Worm (Caenorhabditis elegans): ENCODE results near the gene msrp-3.
"Not testable (repeated sequence)": the region's sequence is repeated elsewhere in the genome, so short reads cannot be mapped to it uniquely, and the experiment has no call there.

Gene msrp-3

ce11 chrII:825521-825920 lies 10.9 kb upstream of the msrp-3 start, which contains the start of gene F28A10.1:
Gene F28A10.1, plus strand, starts transcription at chrII:825821.
- TF ChIP-seq ets-7 (tag; optimal IDR thresholded peaks at IDR 0.05) (no peak), scrt-1 (GFP tag; IDR thresholded peaks at IDR 0.05) (no peak), ama-1 (optimal IDR thresholded peaks at IDR 0.05) (no peak), sea-1 (GFP tag; conservative IDR thresholded peaks at IDR 0.05) (no peak), hnd-1 (tag; optimal IDR thresholded peaks at IDR 0.05) (no peak), B0310.2 (tag; optimal IDR thresholded peaks at IDR 0.05) (no peak), pes-1 (GFP tag; IDR thresholded peaks at IDR 0.05) (no peak), tbx-11 (GFP tag; IDR thresholded peaks at IDR 0.05) (no peak), aly-1 (tag; optimal IDR thresholded peaks at IDR 0.05) (no peak), tra-4 (tag; optimal IDR thresholded peaks at IDR 0.05) (no peak), hmg-4 (GFP tag; optimal IDR thresholded peaks at IDR 0.05) (no peak), ceh-36 (tag; optimal IDR thresholded peaks at IDR 0.05) (no peak), flt-1 (GFP tag; IDR thresholded peaks at IDR 0.05) (no peak), hmbx-1 (tag; optimal IDR thresholded peaks at IDR 0.05) (no peak), tbx-37 (GFP tag; conservative IDR thresholded peaks at IDR 0.05) (no peak), F13C5.2 (tag; optimal IDR thresholded peaks at IDR 0.05) (no peak)

ce11 chrII:823529-823928 lies 8.9 kb upstream of the msrp-3 start, which contains the start of gene F46F5.10:
Gene F46F5.10, plus strand, starts transcription at chrII:823829.
- TF ChIP-seq hmg-4 (GFP tag; optimal IDR thresholded peaks at IDR 0.05) (no peak), hnd-1 (tag; optimal IDR thresholded peaks at IDR 0.05) (no peak), aly-1 (tag; optimal IDR thresholded peaks at IDR 0.05) (no peak), tbx-11 (GFP tag; IDR thresholded peaks at IDR 0.05) (no peak), flt-1 (GFP tag; IDR thresholded peaks at IDR 0.05) (no peak), tra-4 (tag; optimal IDR thresholded peaks at IDR 0.05) (no peak), B0310.2 (tag; optimal IDR thresholded peaks at IDR 0.05) (no peak), pes-1 (GFP tag; IDR thresholded peaks at IDR 0.05) (no peak), sea-1 (GFP tag; conservative IDR thresholded peaks at IDR 0.05) (no peak), ets-7 (tag; optimal IDR thresholded peaks at IDR 0.05) (no peak), ceh-13 (GFP tag; optimal IDR thresholded peaks at IDR 0.05) (no peak), F13C5.2 (tag; optimal IDR thresholded peaks at IDR 0.05) (no peak), tbx-37 (GFP tag; conservative IDR thresholded peaks at IDR 0.05) (no peak), ceh-36 (tag; optimal IDR thresholded peaks at IDR 0.05) (no peak), hmbx-1 (tag; optimal IDR thresholded peaks at IDR 0.05) (no peak), scrt-1 (GFP tag; IDR thresholded peaks at IDR 0.05) (no peak), ama-1 (optimal IDR thresholded peaks at IDR 0.05) (no peak)

DNA sequence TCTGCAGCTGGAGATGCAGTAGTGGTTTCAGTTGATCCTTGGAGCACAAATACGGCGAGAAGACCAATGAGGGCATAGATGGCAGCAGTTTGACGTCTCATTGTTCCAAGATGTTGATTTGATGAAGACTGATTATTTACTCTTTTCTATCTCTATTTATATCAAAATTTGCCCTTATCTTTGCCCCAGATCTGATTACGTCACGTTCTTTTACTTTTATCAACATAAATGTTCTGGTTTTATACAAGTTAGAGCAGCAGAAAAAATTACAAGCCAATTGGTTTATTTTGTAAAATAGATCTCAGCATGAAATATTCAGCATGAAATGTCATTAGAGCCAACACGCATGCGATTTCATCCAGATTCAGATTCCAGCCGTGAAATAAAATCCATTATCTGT lies 8.1 kb upstream of the msrp-3 start, which contains the start of gene msrp-4:
Gene msrp-4 (minus strand): TSS at position 101 of the 400 bp plus-strand sequence.
- not testable (repeated sequence) for TF ChIP-seq ceh-36 (tag; optimal IDR thresholded peaks at IDR 0.05); ama-1 (optimal IDR thresholded peaks at IDR 0.05); ets-7 (tag; optimal IDR thresholded peaks at IDR 0.05)

- TF ChIP-seq B0310.2 (tag; optimal IDR thresholded peaks at IDR 0.05) (no peak), scrt-1 (GFP tag; IDR thresholded peaks at IDR 0.05) (no peak), tbx-37 (GFP tag; conservative IDR thresholded peaks at IDR 0.05) (no peak), pes-1 (GFP tag; IDR thresholded peaks at IDR 0.05) (no peak), ceh-36 (tag; optimal IDR thresholded peaks at IDR 0.05) (no peak), tra-4 (tag; optimal IDR thresholded peaks at IDR 0.05) (no peak), hnd-1 (tag; optimal IDR thresholded peaks at IDR 0.05) (no peak), F13C5.2 (tag; optimal IDR thresholded peaks at IDR 0.05) (no peak), ceh-13 (GFP tag; optimal IDR thresholded peaks at IDR 0.05) (no peak), aly-1 (tag; optimal IDR thresholded peaks at IDR 0.05) (no peak), hmg-4 (GFP tag; optimal IDR thresholded peaks at IDR 0.05) (no peak), ama-1 (optimal IDR thresholded peaks at IDR 0.05) (no peak)
Observed at ce11 chrII:821514-821913, 6.9 kb upstream of the msrp-3 start, which contains the start of gene F46F5.8. Gene F46F5.8, minus strand, starts transcription at chrII:821614.

DNA sequence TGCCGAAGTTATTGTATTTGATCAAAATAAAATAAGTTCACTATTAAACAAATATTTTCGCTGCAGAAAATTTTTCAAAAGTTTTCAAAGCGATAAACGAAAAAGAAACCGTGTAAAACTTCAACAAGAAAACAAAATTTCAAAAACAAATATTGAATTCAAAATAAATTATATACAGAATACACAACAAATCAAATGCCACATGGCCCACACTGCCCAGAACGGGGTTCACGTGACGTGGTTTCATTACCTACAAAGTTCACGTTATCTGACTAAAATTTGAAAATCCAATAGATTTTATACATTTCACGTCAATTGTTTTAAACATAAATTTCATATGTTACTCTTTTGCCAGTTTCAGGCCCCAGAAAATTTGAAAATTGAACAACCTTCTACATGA lies 5.9 kb upstream of the msrp-3 start, which contains the start of gene F46F5.7:
Gene F46F5.7 (minus strand): TSS at position 101 of the 400 bp plus-strand sequence.
- TF ChIP-seq flt-1 (GFP tag; IDR thresholded peaks at IDR 0.05) (no peak), tbx-37 (GFP tag; conservative IDR thresholded peaks at IDR 0.05) (no peak), ets-7 (tag; optimal IDR thresholded peaks at IDR 0.05) (no peak), hnd-1 (tag; optimal IDR thresholded peaks at IDR 0.05) (no peak), tbx-11 (GFP tag; IDR thresholded peaks at IDR 0.05) (no peak), aly-1 (tag; optimal IDR thresholded peaks at IDR 0.05) (no peak), hmg-4 (GFP tag; optimal IDR thresholded peaks at IDR 0.05) (no peak), sea-1 (GFP tag; conservative IDR thresholded peaks at IDR 0.05) (no peak), ama-1 (optimal IDR thresholded peaks at IDR 0.05) (no peak), B0310.2 (tag; optimal IDR thresholded peaks at IDR 0.05) (no peak), ceh-36 (tag; optimal IDR thresholded peaks at IDR 0.05) (no peak), ceh-13 (GFP tag; optimal IDR thresholded peaks at IDR 0.05) (no peak), F13C5.2 (tag; optimal IDR thresholded peaks at IDR 0.05) (no peak), pes-1 (GFP tag; IDR thresholded peaks at IDR 0.05) (no peak), scrt-1 (GFP tag; IDR thresholded peaks at IDR 0.05) (no peak), tra-4 (tag; optimal IDR thresholded peaks at IDR 0.05) (no peak), hmbx-1 (tag; optimal IDR thresholded peaks at IDR 0.05) (no peak)

ce11 chrII:812917-813316 lies 1.7 kb downstream of the msrp-3 start, which contains the start of gene F46F5.5:
Gene F46F5.5, minus strand, starts transcription at chrII:813017.
- TF ChIP-seq ets-7 (tag; optimal IDR thresholded peaks at IDR 0.05) (no peak), hnd-1 (tag; optimal IDR thresholded peaks at IDR 0.05) (no peak), hmbx-1 (tag; optimal IDR thresholded peaks at IDR 0.05) (no peak), aly-1 (tag; optimal IDR thresholded peaks at IDR 0.05) (no peak), ceh-36 (tag; optimal IDR thresholded peaks at IDR 0.05) (no peak), hmg-4 (GFP tag; optimal IDR thresholded peaks at IDR 0.05) (no peak), tra-4 (tag; optimal IDR thresholded peaks at IDR 0.05) (no peak), flt-1 (GFP tag; IDR thresholded peaks at IDR 0.05) (no peak), ceh-13 (GFP tag; optimal IDR thresholded peaks at IDR 0.05) (no peak), scrt-1 (GFP tag; IDR thresholded peaks at IDR 0.05) (no peak), tbx-37 (GFP tag; conservative IDR thresholded peaks at IDR 0.05) (no peak), ama-1 (optimal IDR thresholded peaks at IDR 0.05) (no peak), F13C5.2 (tag; optimal IDR thresholded peaks at IDR 0.05) (no peak), sea-1 (GFP tag; conservative IDR thresholded peaks at IDR 0.05) (no peak), tbx-11 (GFP tag; IDR thresholded peaks at IDR 0.05) (no peak), B0310.2 (tag; optimal IDR thresholded peaks at IDR 0.05) (no peak), pes-1 (GFP tag; IDR thresholded peaks at IDR 0.05) (no peak)

DNA sequence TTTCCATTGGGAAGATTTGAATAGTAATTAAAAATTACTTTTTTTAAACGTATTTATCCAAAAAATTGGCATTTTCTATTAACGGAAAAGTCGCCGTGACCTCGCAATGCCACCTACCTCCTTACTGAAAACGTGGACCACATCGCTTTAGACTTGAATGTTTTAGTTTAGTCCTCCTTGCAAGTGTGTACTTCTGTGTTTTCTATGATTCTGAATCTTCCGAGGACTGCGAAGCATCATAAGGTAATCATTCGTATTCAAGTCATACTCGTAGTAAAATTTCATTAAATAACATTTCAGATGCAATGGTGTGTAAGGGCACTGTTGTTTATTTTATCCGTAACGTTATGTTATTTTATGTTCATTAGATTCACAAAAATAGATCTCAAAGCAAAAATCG lies 6.2 kb downstream of the msrp-3 start, which contains the start of gene F46F5.11:
Gene F46F5.11 (plus strand): TSS at position 301 of the 400 bp plus-strand sequence.
- TF ChIP-seq F13C5.2 (tag; optimal IDR thresholded peaks at IDR 0.05) (no peak), hnd-1 (tag; optimal IDR thresholded peaks at IDR 0.05) (no peak), tbx-37 (GFP tag; conservative IDR thresholded peaks at IDR 0.05) (no peak), sea-1 (GFP tag; conservative IDR thresholded peaks at IDR 0.05) (no peak), aly-1 (tag; optimal IDR thresholded peaks at IDR 0.05) (no peak), tra-4 (tag; optimal IDR thresholded peaks at IDR 0.05) (no peak), ceh-36 (tag; optimal IDR thresholded peaks at IDR 0.05) (no peak), flt-1 (GFP tag; IDR thresholded peaks at IDR 0.05) (no peak), tbx-11 (GFP tag; IDR thresholded peaks at IDR 0.05) (no peak), ets-7 (tag; optimal IDR thresholded peaks at IDR 0.05) (no peak), ama-1 (optimal IDR thresholded peaks at IDR 0.05) (no peak), pes-1 (GFP tag; IDR thresholded peaks at IDR 0.05) (no peak)

All from whole organism, early embryonic.